Worm (Caenorhabditis elegans): Measurements from ENCODE around the gene srab-26.

- no peak for TF ChIP-seq lsy-2 (tag; optimal IDR thresholded peaks at IDR 0.05)
- no peak for TF ChIP-seq jun-1 (tag; optimal IDR thresholded peaks at IDR 0.05)
- TF ChIP-seq ceh-82 (tag; optimal IDR thresholded peaks at IDR 0.05): no peak
- TF ChIP-seq gei-8 (GFP tag; optimal IDR thresholded peaks at IDR 0.05): no peak
- no peak for TF ChIP-seq unc-130 (GFP tag; optimal IDR thresholded peaks at IDR 0.05)
- no peak for TF ChIP-seq mdl-1 (tag; optimal IDR thresholded peaks at IDR 0.05)
- no peak for TF ChIP-seq ZK546.5 (tag; optimal IDR thresholded peaks at IDR 0.05)
- no peak for TF ChIP-seq nhr-77 (tag; optimal IDR thresholded peaks at IDR 0.05)
- no peak for TF ChIP-seq unc-39 (tag; optimal IDR thresholded peaks at IDR 0.05)
Measured at ce11 chrV:9925647-9926046, 46.3 kb upstream of the srab-26 start.
